Fruit fly (Drosophila melanogaster) S2 (cell line): Measurements from ENCODE around the gene CG42816.

Experiments used
- CG8478 ChIP-seq: fragments of >200 bp; optimal IDR thresholded peaks from 2 replicates; lab custom pipeline; 2018
- CTCF ChIP-seq, 2 experiments: fragments of >200 bp; optimal IDR thresholded peaks; 2 replicates each; lab custom pipeline; 2018

- TF ChIP-seq CTCF (optimal IDR thresholded peaks at IDR 0.05; lab: Kevin White, UChicago) (no peak), CG8478 (lab: Kevin White, UChicago) (no peak)
Measured at dm6 chr3L:17758084-17758211, 39.4 kb downstream of the CG42816 start, which contains the start of gene CG32182.
